Worm (Caenorhabditis elegans) whole organism, L4 larva: ENCODE measurements around the gene madf-5.

ENCODE experiments used
- Y75B8A.6 ChIP-seq: fragments of 200-800 bp; sonication (Bioruptor generic); IDR thresholded peaks from 2 replicates; pipeline ENCODE4 v1.3.6; 2022; ENCODE audit warnings: missing genetic modification reagents, missing genetic modification characterization, missing compliant biosample characterization
- ZK337.2 ChIP-seq: fragments of 200-800 bp; sonication (Bioruptor generic); IDR thresholded peaks from 2 replicates; pipeline ENCODE4 v1.3.6; 2022; ENCODE audit warnings: missing genetic modification reagents, missing genetic modification characterization, missing compliant biosample characterization
- aha-1 ChIP-seq: fragments of 150-350 bp; peaks from one replicate; lab custom pipeline; 2014; ENCODE audit warnings: missing biosample characterization, missing genetic modification characterization
- aly-2 ChIP-seq: sonication (generic microtip); optimal IDR thresholded peaks from 2 replicates; lab custom pipeline; 2018; ENCODE audit warnings: missing biosample characterization, missing genetic modification characterization
- ceh-62 ChIP-seq: sonication (generic microtip); optimal IDR thresholded peaks from 2 replicates; lab custom pipeline; 2017; ENCODE audit warnings: missing biosample characterization, missing genetic modification characterization
- daf-16 ChIP-seq, 3 experiments: sonication (generic microtip); optimal IDR thresholded peaks; 2 replicates each; lab custom pipeline; 2016 to 2017; ENCODE audit warnings: missing genetic modification characterization in 3 of 3, missing genetic modification reagents in 3 of 3, mild to moderate bottlenecking in 2 of 3, missing compliant biosample characterization in 2 of 3, missing biosample characterization in 1 of 3, moderate library complexity in 1 of 3
- daf-19 ChIP-seq: fragments of 200-800 bp; sonication (Bioruptor generic); conservative IDR thresholded peaks from 2 replicates; pipeline ENCODE4 v1.3.6; 2022; ENCODE audit warnings: missing genetic modification characterization, missing compliant biosample characterization
- daf-8 ChIP-seq: fragments of 200-800 bp; sonication (Bioruptor generic); IDR thresholded peaks from 2 replicates; pipeline ENCODE4 v1.3.6; 2022; ENCODE audit warnings: missing genetic modification characterization, missing compliant biosample characterization
- dmd-8 ChIP-seq: fragments of 200-800 bp; sonication (Bioruptor generic); IDR thresholded peaks from 2 replicates; pipeline ENCODE4 v1.3.6; 2022; ENCODE audit warnings: missing genetic modification characterization, missing compliant biosample characterization
- gei-8 ChIP-seq: fragments of 200-800 bp; sonication (Bioruptor generic); optimal IDR thresholded peaks from 2 replicates; lab custom pipeline; 2018; ENCODE audit warnings: mild to moderate bottlenecking, missing genetic modification characterization, missing compliant biosample characterization
- jun-1 ChIP-seq: fragments of 150-350 bp; optimal IDR thresholded peaks from 2 replicates; lab custom pipeline; 2014; ENCODE audit warnings: missing biosample characterization, missing genetic modification reagents, missing genetic modification characterization
- lin-15B ChIP-seq: fragments of 150-350 bp; sonication (generic microtip); optimal IDR thresholded peaks from 3 replicates; lab custom pipeline; 2014; ENCODE audit warnings: missing biosample characterization, missing genetic modification characterization
- lin-38 ChIP-seq: fragments of 200-800 bp; sonication (Bioruptor generic); IDR thresholded peaks from 2 replicates; pipeline ENCODE4 v1.3.6; 2022; ENCODE audit warnings: missing genetic modification reagents, missing genetic modification characterization, missing compliant biosample characterization
- lin-39 ChIP-seq: fragments of 150-350 bp; optimal IDR thresholded peaks from 2 replicates; lab custom pipeline; 2014; ENCODE audit warnings: missing biosample characterization, missing genetic modification reagents, missing genetic modification characterization
- lir-3 ChIP-seq: sonication (generic microtip); optimal IDR thresholded peaks from 2 replicates; lab custom pipeline; 2016; ENCODE audit warnings: mild to moderate bottlenecking, missing genetic modification characterization, missing compliant biosample characterization
- mxl-3 ChIP-seq: fragments of 200-800 bp; sonication (Bioruptor generic); optimal IDR thresholded peaks from 2 replicates; lab custom pipeline; 2018; ENCODE audit warnings: mild to moderate bottlenecking, missing genetic modification characterization, missing compliant biosample characterization
- nhr-11 ChIP-seq: fragments of 150-350 bp; optimal IDR thresholded peaks from 2 replicates; lab custom pipeline; 2014; ENCODE audit warnings: missing biosample characterization, missing genetic modification characterization
- nhr-237 ChIP-seq: sonication (generic microtip); optimal IDR thresholded peaks from 2 replicates; lab custom pipeline; 2017; ENCODE audit warnings: missing biosample characterization, missing genetic modification characterization
- nhr-28 ChIP-seq: fragments of 150-350 bp; optimal IDR thresholded peaks from 2 replicates; lab custom pipeline; 2014; ENCODE audit warnings: missing biosample characterization, missing genetic modification characterization
- nhr-42 ChIP-seq: fragments of 200-800 bp; sonication (Bioruptor generic); IDR thresholded peaks from 2 replicates; pipeline ENCODE4 v1.3.6; 2022; ENCODE audit warnings: missing genetic modification characterization, missing compliant biosample characterization
- nhr-48 ChIP-seq: sonication (generic microtip); optimal IDR thresholded peaks from 2 replicates; lab custom pipeline; 2016; ENCODE audit warnings: mild to moderate bottlenecking, missing genetic modification characterization, missing compliant biosample characterization
- nhr-6 ChIP-seq: fragments of 150-350 bp; optimal IDR thresholded peaks from 2 replicates; lab custom pipeline; 2014; ENCODE audit warnings: missing biosample characterization, missing genetic modification characterization
- rbr-2 ChIP-seq: sonication (generic microtip); optimal IDR thresholded peaks from 2 replicates; lab custom pipeline; 2016; ENCODE audit warnings: missing genotype, missing genetic modification characterization, missing compliant biosample characterization
- saeg-2 ChIP-seq: fragments of 200-800 bp; sonication (Bioruptor generic); IDR thresholded peaks from 2 replicates; pipeline ENCODE4 v1.3.6; 2022; ENCODE audit warnings: missing genetic modification reagents, missing genetic modification characterization, missing compliant biosample characterization
- tag-97 ChIP-seq: fragments of 200-800 bp; sonication (Bioruptor generic); IDR thresholded peaks from 2 replicates; pipeline ENCODE4 v1.3.6; 2022; ENCODE audit warnings: missing genetic modification characterization, missing compliant biosample characterization
- unc-39 ChIP-seq: sonication (generic microtip); optimal IDR thresholded peaks from 2 replicates; lab custom pipeline; 2017; ENCODE audit warnings: missing biosample characterization, missing genetic modification characterization
- unc-62 ChIP-seq, 3 experiments: fragments of 150-350 bp in 1 of 3; sonication (generic microtip); optimal IDR thresholded peaks in 2 of 3; peaks in 1 of 3; 1 replicate in 1 of 3; 2 replicates in 2 of 3; lab custom pipeline; 2014 to 2017; ENCODE audit warnings: missing biosample characterization in 3 of 3, missing genetic modification characterization in 3 of 3, missing genetic modification reagents in 3 of 3, missing genotype in 1 of 3
- vab-7 ChIP-seq: fragments of 200-800 bp; sonication (Bioruptor generic); IDR thresholded peaks from 2 replicates; pipeline ENCODE4 v1.3.6; 2022; ENCODE audit warnings: missing genetic modification reagents, missing genetic modification characterization, missing compliant biosample characterization
- ztf-11 ChIP-seq: fragments of 150-350 bp; optimal IDR thresholded peaks from 2 replicates; lab custom pipeline; 2014; ENCODE audit warnings: missing biosample characterization, missing genetic modification characterization
- ztf-7 ChIP-seq: fragments of 150-350 bp; optimal IDR thresholded peaks from 2 replicates; lab custom pipeline; 2014; ENCODE audit warnings: missing biosample characterization, missing genetic modification characterization

Gene madf-5

DNA sequence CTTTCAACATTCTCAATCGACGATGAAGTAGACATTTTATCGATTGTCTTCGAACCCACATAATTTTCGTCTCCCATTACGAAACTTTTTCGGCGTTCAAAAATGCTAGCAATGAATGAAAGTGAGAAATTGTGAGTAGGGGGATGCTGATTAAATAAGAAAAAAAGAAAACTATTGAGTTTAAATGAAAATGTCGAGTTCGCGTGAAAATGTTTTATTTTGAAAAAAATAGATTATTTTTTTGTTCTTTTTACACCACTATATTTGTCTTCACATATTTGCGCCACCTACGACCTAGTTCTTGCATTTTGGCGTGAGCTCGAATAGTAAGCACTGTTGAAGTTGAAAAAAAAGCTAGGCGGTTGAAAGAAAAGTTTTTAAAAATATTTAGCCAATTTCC lies 8.8 kb downstream of the madf-5 start, which contains the start of gene C01G12.3:
Gene C01G12.3, minus strand, starts transcription at position 101 of the 400 bp plus-strand sequence.
- TF ChIP-seq ztf-11 (tag; lab: Kevin White, UChicago) (no peak), unc-62 (GFP tag; optimal IDR thresholded peaks at IDR 0.05 in 1 of 2; lab: Kevin White, UChicago) (peak in 1 of 2 experiments; percentile 11), unc-62 (tag; optimal IDR thresholded peaks at IDR 0.05; lab: Kevin White, UChicago) (no peak)

DNA sequence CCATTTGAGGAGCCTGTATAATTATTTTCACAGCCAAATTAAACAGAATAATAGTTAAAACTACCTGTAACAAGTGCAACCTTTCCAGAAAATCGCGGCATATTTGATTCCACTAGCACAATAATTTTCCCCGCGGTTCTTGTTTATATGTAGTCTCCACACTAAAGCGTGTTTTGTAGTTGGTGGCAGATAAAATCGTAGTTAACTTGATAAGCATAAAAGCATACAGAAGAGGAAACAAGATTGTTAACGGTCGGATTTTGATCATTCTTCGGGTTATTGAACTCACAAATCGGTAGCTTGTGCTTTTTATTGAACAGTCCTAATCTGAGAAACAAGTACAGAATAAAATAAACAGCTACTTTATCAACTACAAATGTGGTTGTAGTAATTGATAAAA lies 14.0 kb downstream of the madf-5 start, which contains the start of gene C01G12.5:
Gene C01G12.5, minus strand, starts transcription at position 101 of the 400 bp plus-strand sequence.
- peak; percentile 24 for TF ChIP-seq nhr-28 (tag; lab: Kevin White, UChicago)
- TF ChIP-seq lin-15B (tag; lab: Kevin White, UChicago), result no peak
- peak; percentile 26 for TF ChIP-seq aha-1 (tag; lab: Kevin White, UChicago)

DNA sequence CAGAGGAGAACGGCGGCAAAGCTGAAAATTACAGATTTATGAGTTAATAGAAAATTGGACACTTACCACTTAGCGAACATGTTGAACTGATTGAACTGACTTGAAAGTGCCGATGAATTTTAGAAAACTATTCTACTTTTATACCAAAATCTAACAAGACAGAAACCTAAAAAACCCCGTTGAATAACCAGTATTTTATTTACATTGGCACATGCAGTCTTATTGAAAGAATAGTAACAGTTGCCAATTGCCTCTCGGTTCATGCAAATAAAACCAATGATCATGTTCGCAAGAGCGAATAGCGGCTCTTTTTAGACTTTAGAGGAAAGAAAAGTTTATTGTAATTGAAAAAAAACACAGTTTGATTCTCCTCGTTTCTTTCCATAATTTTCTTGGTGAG lies 14.7 kb downstream of the madf-5 start, which contains the start of gene nspb-10:
Gene nspb-10, minus strand, starts transcription at position 101 of the 400 bp plus-strand sequence.
- TF ChIP-seq unc-39 (tag; lab: Kevin White, UChicago) (no peak), ztf-7 (no peak), vab-7 (GFP tag; lab: Robert Waterston, UW) (no peak), mxl-3 (no peak), nhr-6 (tag; lab: Kevin White, UChicago) (no peak)

DNA sequence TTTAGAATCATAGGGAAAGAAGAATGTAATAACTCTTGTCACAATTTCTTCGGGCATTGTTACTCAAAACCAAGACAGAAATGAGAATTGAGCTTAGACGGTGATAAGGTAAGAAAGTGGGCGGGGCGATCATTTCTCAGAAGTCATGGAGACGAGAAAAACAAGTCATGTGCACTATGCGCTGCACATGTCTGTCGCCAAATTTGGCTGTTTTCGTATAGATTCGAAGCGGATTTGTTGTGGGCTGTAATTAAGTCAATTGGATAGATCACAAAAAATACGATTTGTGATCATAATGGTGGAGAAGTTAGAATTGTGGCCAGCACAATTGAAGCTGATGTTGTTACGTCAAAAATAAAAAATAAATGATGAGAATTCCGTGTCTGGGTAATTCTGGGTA lies 18.3 kb downstream of the madf-5 start, which contains the start of gene C01G12.7:
Gene C01G12.7, minus strand, starts transcription at position 195 of the 400 bp plus-strand sequence.
- TF ChIP-seq nhr-42 (GFP tag; lab: Robert Waterston, UW) (0 out of 2 replicates have a peak, but pooled peaks have one; percentile 13), unc-62 (GFP tag; optimal IDR thresholded peaks at IDR 0.05 in 1 of 2; lab: Kevin White, UChicago) (no peak), unc-62 (tag; optimal IDR thresholded peaks at IDR 0.05; lab: Kevin White, UChicago) (no peak)

DNA sequence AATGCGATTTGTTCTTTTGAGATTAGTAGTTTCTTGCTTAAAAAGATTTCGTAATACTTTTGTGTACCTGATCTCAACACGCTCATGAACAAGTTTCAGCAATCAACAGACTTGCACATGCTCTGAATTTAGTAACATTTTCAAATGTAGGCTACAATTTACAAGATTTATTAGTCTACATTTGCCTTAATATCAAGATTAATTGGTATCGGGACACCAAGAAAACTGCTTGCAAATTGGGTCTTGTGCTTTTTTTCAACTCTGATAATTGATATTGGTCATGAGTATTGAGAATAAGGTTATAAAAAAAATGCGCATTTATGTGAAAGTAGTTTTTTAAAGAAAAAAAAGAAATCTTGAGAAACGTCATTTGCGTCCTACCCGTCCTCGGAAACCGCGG lies 19.2 kb downstream of the madf-5 start:
- TF ChIP-seq aha-1 (tag; lab: Kevin White, UChicago), result peak; percentile 67
- TF ChIP-seq nhr-11 (tag; lab: Kevin White, UChicago), result peak; percentile 64
- peak in 1 of 2 experiments; percentile 58 for TF ChIP-seq unc-62 (GFP tag; optimal IDR thresholded peaks at IDR 0.05 in 1 of 2; lab: Kevin White, UChicago)
- no peak for TF ChIP-seq unc-62 (tag; optimal IDR thresholded peaks at IDR 0.05; lab: Kevin White, UChicago)
- no peak for TF ChIP-seq saeg-2 (GFP tag; lab: Robert Waterston, UW)
- no peak for TF ChIP-seq tag-97 (GFP tag; lab: Robert Waterston, UW)
- TF ChIP-seq nhr-237 (tag; lab: Kevin White, UChicago), result no peak
- no peak for TF ChIP-seq rbr-2 (tag; lab: Kevin White, UChicago)

DNA sequence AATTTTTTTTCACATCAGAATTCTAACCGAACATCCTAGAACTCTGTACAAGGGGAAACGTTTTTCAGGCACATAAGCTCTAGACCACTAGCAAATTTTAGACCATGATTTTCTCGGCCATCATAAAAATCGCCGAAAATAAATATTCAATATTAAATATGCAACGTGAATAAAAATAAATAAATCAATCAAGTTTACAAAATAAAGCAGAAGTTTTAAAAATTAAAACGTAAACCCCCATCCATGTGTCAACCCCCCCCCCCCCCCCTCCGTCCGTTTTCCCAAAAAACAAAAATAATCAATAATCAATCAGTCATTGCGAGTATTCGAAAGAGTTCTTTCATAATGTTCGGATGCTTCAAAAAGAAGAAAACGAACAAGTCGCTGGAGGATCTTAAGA lies 19.9 kb downstream of the madf-5 start, which contains the start of gene catp-4:
Gene catp-4, plus strand, starts transcription at position 301 of the 400 bp plus-strand sequence.
- TF ChIP-seq rbr-2 (tag; lab: Kevin White, UChicago), result no peak
- no peak for TF ChIP-seq daf-8
- TF ChIP-seq jun-1 (tag; lab: Kevin White, UChicago), result no peak
- no peak for TF ChIP-seq lin-38 (GFP tag; lab: Robert Waterston, UW)
- no peak for TF ChIP-seq dmd-8 (GFP tag; lab: Robert Waterston, UW)
- no peak for TF ChIP-seq ceh-62 (tag; lab: Kevin White, UChicago)
- TF ChIP-seq lin-39 (tag; lab: Kevin White, UChicago), result no peak
- TF ChIP-seq daf-19, result no peak
- no peak for TF ChIP-seq nhr-6 (tag; lab: Kevin White, UChicago)
- TF ChIP-seq Y75B8A.6, result no peak
- TF ChIP-seq nhr-48 (tag; lab: Kevin White, UChicago), result no peak
- no peak for TF ChIP-seq lir-3 (tag; lab: Kevin White, UChicago)
- no peak for TF ChIP-seq saeg-2 (GFP tag; lab: Robert Waterston, UW)
- TF ChIP-seq aly-2 (tag; lab: Kevin White, UChicago), result no peak
- TF ChIP-seq ZK337.2 (GFP tag; lab: Robert Waterston, UW), result no peak

DNA sequence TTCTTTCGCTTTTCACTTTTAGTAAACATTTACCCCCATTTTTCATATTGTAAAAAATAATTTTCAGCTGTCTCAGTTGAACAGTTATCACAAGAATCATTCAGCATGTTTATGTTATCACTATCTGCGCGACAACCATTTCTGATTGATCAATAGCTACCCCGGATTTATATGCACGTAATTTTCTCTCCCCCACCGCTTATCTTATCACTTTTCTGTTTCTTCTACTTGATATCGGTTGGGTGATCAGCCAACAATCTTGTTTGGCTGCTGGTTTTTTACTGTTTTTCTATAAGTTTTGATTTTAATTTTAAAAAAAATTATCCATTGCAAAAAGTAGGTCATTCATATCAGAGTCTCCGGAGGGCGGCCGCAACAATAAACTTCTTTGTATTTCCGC lies 24.4 kb downstream of the madf-5 start:
- TF ChIP-seq gei-8 (GFP tag; lab: Kevin White, UChicago) (no peak), aha-1 (tag; lab: Kevin White, UChicago) (peak; percentile 45), daf-16 (GFP tag; optimal IDR thresholded peaks at IDR 0.05; lab: Kevin White, UChicago) (no peak), daf-16 (tag; optimal IDR thresholded peaks at IDR 0.05; lab: Kevin White, UChicago) (peak; percentile 48), nhr-28 (tag; lab: Kevin White, UChicago) (peak; percentile 3)
